Fruit fly (Drosophila melanogaster) Kc167 (cell line): Measurements from ENCODE around the gene Rala.

Experiments
- h ChIP-seq: fragments of >200 bp; optimal IDR thresholded peaks from 3 replicates; lab custom pipeline; 2018; ENCODE audit warnings: missing external identifiers
- psq ChIP-seq: fragments of >200 bp; optimal IDR thresholded peaks from 2 replicates; lab custom pipeline; 2017; ENCODE audit warnings: missing external identifiers

dm6 chrX:3742723-3743004 lies 23.2 kb upstream of the Rala start:
- TF ChIP-seq psq (lab: Kevin White, UChicago) (no peak), h (lab: Kevin White, UChicago) (no peak)
